Fruit fly (Drosophila melanogaster): ENCODE results near the gene CG3708.

DNA sequence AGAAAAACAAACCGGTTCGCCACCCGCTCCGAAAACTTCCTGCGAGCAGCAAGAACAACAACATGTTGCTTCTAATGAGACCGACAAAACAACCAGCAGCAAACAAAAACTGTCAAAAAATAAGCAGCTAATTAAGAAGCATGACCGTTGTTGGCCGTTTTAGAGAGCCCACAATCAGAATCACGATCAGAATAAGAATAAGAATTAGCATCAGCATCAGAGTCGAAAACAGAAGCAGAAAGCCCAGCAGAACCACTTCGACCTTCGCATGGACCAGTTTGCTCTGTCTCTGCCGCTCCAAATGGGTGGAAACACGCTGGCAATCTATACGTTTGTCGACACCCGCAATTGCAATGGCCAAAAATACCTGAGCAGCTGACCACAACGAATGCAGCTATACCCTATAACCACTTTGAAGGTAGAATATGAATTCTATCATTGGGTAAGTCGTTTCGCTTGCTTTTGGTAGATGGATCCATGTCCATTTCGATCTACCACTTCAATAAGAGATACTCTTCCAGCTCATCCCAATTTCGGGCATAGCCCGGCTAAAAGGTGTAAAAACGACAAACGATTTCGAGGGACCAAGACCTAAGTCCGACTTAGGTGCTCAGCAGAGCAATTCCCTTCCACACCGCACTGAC is 30.4 kb downstream of the CG3708 start:
- no peak for TF ChIP-seq Atf6 (GFP tag; IDR thresholded peaks at IDR 0.05)
- no peak for TF ChIP-seq CG1233 (GFP tag; optimal IDR thresholded peaks at IDR 0.05)
- TF ChIP-seq pan (optimal IDR thresholded peaks at IDR 0.05), result no peak
- no peak for TF ChIP-seq pan (GFP tag; optimal IDR thresholded peaks at IDR 0.05 in 1 of 2, IDR thresholded peaks at IDR 0.05 in 1 of 2)
- no peak for TF ChIP-seq Dip3 (GFP tag; optimal IDR thresholded peaks at IDR 0.05)
- no peak for TF ChIP-seq cg (GFP tag; optimal IDR thresholded peaks at IDR 0.05)
- TF ChIP-seq CkIIα-i1 (GFP tag; IDR thresholded peaks at IDR 0.05), result no peak
- no peak for TF ChIP-seq CG3838 (GFP tag; optimal IDR thresholded peaks at IDR 0.05)
- TF ChIP-seq CG1647 (GFP tag; optimal IDR thresholded peaks at IDR 0.05), result no peak
- TF ChIP-seq CG1024 (GFP tag; IDR thresholded peaks at IDR 0.05), result no peak
